Fruit fly (Drosophila melanogaster) whole organism, embryonic: Measurements from ENCODE around the gene Atx-1.

ENCODE experiments used
- ATbp ChIP-seq: fragments of 200-800 bp; sonication (Bioruptor generic); optimal IDR thresholded peaks from 2 replicates; lab custom pipeline; 2017; ENCODE audit warnings: missing biosample characterization, mild to moderate bottlenecking, missing genetic modification characterization, missing genetic modification reagents
- Abd-B ChIP-seq: fragments of 200-800 bp; sonication (Bioruptor generic); optimal IDR thresholded peaks from 2 replicates; lab custom pipeline; 2018; ENCODE audit warnings: missing biosample characterization, mild to moderate bottlenecking, missing genetic modification characterization, moderate library complexity
- Adf1 ChIP-seq: fragments of 200-800 bp; sonication (Bioruptor generic); IDR thresholded peaks from 2 replicates; pipeline ENCODE4 v1.3.6; 2022; ENCODE audit warnings: missing biosample characterization, missing genetic modification characterization
- BtbVII ChIP-seq: fragments of 200-800 bp; sonication (Bioruptor generic); optimal IDR thresholded peaks from 3 replicates; lab custom pipeline; 2017; ENCODE audit warnings: missing biosample characterization, mild to moderate bottlenecking, missing genetic modification characterization
- CG1024 ChIP-seq: fragments of 200-800 bp; sonication (Bioruptor generic); IDR thresholded peaks from 2 replicates; pipeline ENCODE4 v1.3.6; 2022; ENCODE audit warnings: missing biosample characterization, missing genetic modification characterization
- CG10321 ChIP-seq: fragments of 200-800 bp; sonication (Bioruptor generic); IDR thresholded peaks from 2 replicates; pipeline ENCODE4 v1.3.6; 2022; ENCODE audit warnings: missing biosample characterization, missing genetic modification characterization
- CG13287 ChIP-seq: fragments of 200-800 bp; sonication (Bioruptor generic); IDR thresholded peaks from 2 replicates; pipeline ENCODE4 v1.3.6; 2022; ENCODE audit warnings: missing biosample characterization, missing genetic modification characterization; ENCODE audit not compliant: partially characterized antibody
- CG15011 ChIP-seq: fragments of 200-800 bp; sonication (Bioruptor generic); optimal IDR thresholded peaks from 3 replicates; lab custom pipeline; 2018; ENCODE audit warnings: missing biosample characterization, mild to moderate bottlenecking, missing genetic modification characterization
- CG15073 ChIP-seq: fragments of 200-800 bp; sonication (Bioruptor generic); optimal IDR thresholded peaks from 2 replicates; lab custom pipeline; 2016; ENCODE audit warnings: missing biosample characterization, missing genetic modification characterization
- CG15479 ChIP-seq: fragments of 200-800 bp; sonication (Bioruptor generic); optimal IDR thresholded peaks from 3 replicates; lab custom pipeline; 2019; ENCODE audit warnings: missing biosample characterization, mild to moderate bottlenecking, missing genetic modification characterization, moderate library complexity
- CG18011 ChIP-seq: fragments of 200-800 bp; sonication (Bioruptor generic); optimal IDR thresholded peaks from 2 replicates; lab custom pipeline; 2017; ENCODE audit warnings: missing biosample characterization, missing genetic modification characterization, mild to moderate bottlenecking, moderate library complexity, missing genotype
- CG2889 ChIP-seq: fragments of 200-800 bp; sonication (Bioruptor generic); IDR thresholded peaks from 3 replicates; pipeline ENCODE4 v1.3.6; 2022; ENCODE audit warnings: missing biosample characterization, missing genetic modification characterization
- CG3995 ChIP-seq: fragments of 200-800 bp; sonication (Bioruptor generic); optimal IDR thresholded peaks from 3 replicates; lab custom pipeline; 2016; ENCODE audit warnings: missing biosample characterization, missing genetic modification characterization
- CG42726 ChIP-seq: fragments of 200-800 bp; sonication (Bioruptor generic); IDR thresholded peaks from 2 replicates; pipeline ENCODE4 v1.3.6; 2022; ENCODE audit warnings: missing biosample characterization, missing genetic modification characterization; ENCODE audit not compliant: partially characterized antibody
- CG4707 ChIP-seq: fragments of 200-800 bp; sonication (Bioruptor generic); optimal IDR thresholded peaks from 2 replicates; lab custom pipeline; 2018; ENCODE audit warnings: missing biosample characterization, mild to moderate bottlenecking, missing genetic modification characterization, moderate library complexity
- CG5245 ChIP-seq: fragments of 200-800 bp; sonication (Bioruptor generic); optimal IDR thresholded peaks from 3 replicates; lab custom pipeline; 2016; ENCODE audit warnings: missing biosample characterization, missing genetic modification characterization
- CG7928 ChIP-seq: fragments of 200-800 bp; sonication (Bioruptor generic); optimal IDR thresholded peaks from 2 replicates; lab custom pipeline; 2017; ENCODE audit warnings: missing biosample characterization, mild to moderate bottlenecking, missing genetic modification characterization
- CHES-1-like ChIP-seq: fragments of 200-800 bp; sonication (Bioruptor generic); optimal IDR thresholded peaks from 2 replicates; lab custom pipeline; 2016; ENCODE audit warnings: missing biosample characterization, missing genetic modification characterization
- Dek ChIP-seq: fragments of 200-800 bp; sonication (Bioruptor generic); optimal IDR thresholded peaks from 3 replicates; lab custom pipeline; 2019; ENCODE audit warnings: missing biosample characterization, mild to moderate bottlenecking, missing genetic modification characterization, moderate library complexity
- Hey ChIP-seq: fragments of 200-800 bp; sonication (Bioruptor generic); optimal IDR thresholded peaks from 3 replicates; lab custom pipeline; 2018; ENCODE audit warnings: missing biosample characterization, mild to moderate bottlenecking, missing genetic modification characterization
- HmgD ChIP-seq: fragments of 200-800 bp; sonication (Bioruptor generic); optimal IDR thresholded peaks from 3 replicates; lab custom pipeline; 2016; ENCODE audit warnings: missing biosample characterization, missing genetic modification characterization
- Hr78 ChIP-seq, 2 experiments: fragments of 200-800 bp in 1 of 2; fragments of >200 bp in 1 of 2; sonication (Bioruptor generic) in 1 of 2; optimal IDR thresholded peaks; 2 replicates each; lab custom pipeline; 2017 to 2019; ENCODE audit warnings: missing biosample characterization in 2 of 2, missing genetic modification characterization in 2 of 2, mild to moderate bottlenecking in 1 of 2, moderate library complexity in 1 of 2
- Hsf ChIP-seq: fragments of 200-800 bp; sonication (Bioruptor generic); optimal IDR thresholded peaks from 3 replicates; lab custom pipeline; 2016; ENCODE audit warnings: missing biosample characterization, missing genetic modification characterization
- Jarid2 ChIP-seq: fragments of 200-800 bp; sonication (Bioruptor generic); optimal IDR thresholded peaks from 3 replicates; lab custom pipeline; 2017; ENCODE audit warnings: mild to moderate bottlenecking, missing biosample characterization, missing genetic modification reagents, missing genetic modification characterization
- Myb ChIP-seq: fragments of 200-800 bp; sonication (Bioruptor generic); optimal IDR thresholded peaks from 2 replicates; lab custom pipeline; 2016; ENCODE audit warnings: missing biosample characterization, missing genetic modification characterization
- Nf-YA ChIP-seq: fragments of 200-800 bp; sonication (Bioruptor generic); IDR thresholded peaks from 2 replicates; pipeline ENCODE4 v1.3.6; 2022; ENCODE audit warnings: missing biosample characterization, missing genetic modification characterization
- PHDP ChIP-seq: fragments of 200-800 bp; sonication (Bioruptor generic); optimal IDR thresholded peaks from 3 replicates; lab custom pipeline; 2018; ENCODE audit warnings: missing biosample characterization, mild to moderate bottlenecking, missing genetic modification characterization, moderate library complexity
- Side ChIP-seq: fragments of 200-800 bp; sonication (Bioruptor generic); optimal IDR thresholded peaks from 2 replicates; lab custom pipeline; 2016; ENCODE audit warnings: missing biosample characterization, missing genetic modification characterization
- Sox102F ChIP-seq: fragments of 200-800 bp; sonication (Bioruptor generic); optimal IDR thresholded peaks from 2 replicates; lab custom pipeline; 2018; ENCODE audit warnings: missing biosample characterization, mild to moderate bottlenecking, missing genetic modification characterization, moderate library complexity
- Taf1 ChIP-seq: fragments of 200-800 bp; sonication (Bioruptor generic); IDR thresholded peaks from 2 replicates; pipeline ENCODE4 v1.3.6; 2022; ENCODE audit warnings: missing biosample characterization, missing genetic modification characterization
- Usf ChIP-seq: fragments of 200-800 bp; sonication (Bioruptor generic); optimal IDR thresholded peaks from 2 replicates; lab custom pipeline; 2017; ENCODE audit warnings: missing genotype, missing biosample characterization, missing genetic modification characterization
- al ChIP-seq: fragments of 200-800 bp; sonication (Bioruptor generic); IDR thresholded peaks from 2 replicates; pipeline ENCODE4 v1.3.6; 2022; ENCODE audit warnings: missing biosample characterization, missing genetic modification characterization
- amos ChIP-seq: fragments of 200-800 bp; sonication (Bioruptor generic); IDR thresholded peaks from 2 replicates; pipeline ENCODE4 v1.3.6; 2022; ENCODE audit warnings: missing biosample characterization, missing genetic modification characterization; ENCODE audit not compliant: partially characterized antibody
- bbx ChIP-seq: fragments of 200-800 bp; sonication (Bioruptor generic); IDR thresholded peaks from 2 replicates; pipeline ENCODE4 v1.3.6; 2022; ENCODE audit warnings: missing biosample characterization, missing genetic modification characterization; ENCODE audit not compliant: partially characterized antibody
- bigmax ChIP-seq: fragments of 200-800 bp; sonication (Bioruptor generic); optimal IDR thresholded peaks from 2 replicates; lab custom pipeline; 2018; ENCODE audit warnings: missing biosample characterization, mild to moderate bottlenecking, missing genetic modification characterization
- ci ChIP-seq: fragments of 200-800 bp; sonication (Bioruptor generic); IDR thresholded peaks from 3 replicates; pipeline ENCODE4 v1.3.6; 2022; ENCODE audit warnings: missing biosample characterization, missing genetic modification characterization
- dmrt99B ChIP-seq: fragments of 200-800 bp; sonication (Bioruptor generic); optimal IDR thresholded peaks from 2 replicates; lab custom pipeline; 2018; ENCODE audit warnings: missing biosample characterization, mild to moderate bottlenecking, missing genetic modification characterization, moderate library complexity
- gem ChIP-seq: fragments of 200-800 bp; sonication (Bioruptor generic); optimal IDR thresholded peaks from 2 replicates; lab custom pipeline; 2019; ENCODE audit warnings: missing biosample characterization, mild to moderate bottlenecking, missing genetic modification characterization, moderate library complexity
- gro ChIP-seq: fragments of 200-800 bp; sonication (Bioruptor generic); optimal IDR thresholded peaks from 2 replicates; lab custom pipeline; 2016; ENCODE audit warnings: missing biosample characterization, missing genetic modification characterization
- gsb-n ChIP-seq: fragments of 200-800 bp; sonication (Bioruptor generic); optimal IDR thresholded peaks from 3 replicates; lab custom pipeline; 2018; ENCODE audit warnings: missing biosample characterization, mild to moderate bottlenecking, missing genetic modification characterization
- jumu ChIP-seq: fragments of 200-800 bp; sonication (Bioruptor generic); optimal IDR thresholded peaks from 3 replicates; lab custom pipeline; 2016; ENCODE audit warnings: missing biosample characterization, missing genetic modification characterization
- maf-S ChIP-seq: fragments of 200-800 bp; sonication (Bioruptor generic); optimal IDR thresholded peaks from 2 replicates; lab custom pipeline; 2016; ENCODE audit warnings: missing biosample characterization, missing genetic modification characterization
- rib ChIP-seq: fragments of 200-800 bp; sonication (Bioruptor generic); IDR thresholded peaks from 2 replicates; pipeline ENCODE4 v1.3.6; 2022; ENCODE audit warnings: missing biosample characterization, missing genetic modification characterization
- row ChIP-seq: fragments of 200-800 bp; sonication (Bioruptor generic); IDR thresholded peaks from 3 replicates; pipeline ENCODE4 v1.3.6; 2022; ENCODE audit warnings: missing biosample characterization, missing genetic modification characterization
- sisA ChIP-seq: fragments of 200-800 bp; sonication (Bioruptor generic); IDR thresholded peaks from 2 replicates; pipeline ENCODE4 v1.3.6; 2022; ENCODE audit warnings: missing biosample characterization, missing genetic modification characterization
- sna ChIP-seq: fragments of 200-800 bp; sonication (Bioruptor generic); IDR thresholded peaks from 2 replicates; pipeline ENCODE4 v1.3.6; 2022; ENCODE audit warnings: missing biosample characterization, missing genetic modification characterization; ENCODE audit not compliant: partially characterized antibody
- tll ChIP-seq, 2 experiments: fragments of 200-800 bp in 1 of 2; fragments of >200 bp in 1 of 2; sonication (Bioruptor generic) in 1 of 2; optimal IDR thresholded peaks; 2 replicates each; lab custom pipeline; 2017 to 2019; ENCODE audit warnings: missing biosample characterization in 2 of 2, missing genetic modification characterization in 2 of 2, mild to moderate bottlenecking in 1 of 2, moderate library complexity in 1 of 2
- zf30C ChIP-seq: fragments of 200-800 bp; sonication (Bioruptor generic); optimal IDR thresholded peaks from 3 replicates; lab custom pipeline; 2018; ENCODE audit warnings: missing biosample characterization, mild to moderate bottlenecking, missing genetic modification characterization

Gene Atx-1

dm6 chrX:6849178-6849956 lies 26.4 kb downstream of the Atx-1 start, which contains the start of the genes Cht11 and CG4558 (continued):
- TF ChIP-seq dmrt99B (tag; lab: Kevin White, UChicago): peak; percentile 80
- TF ChIP-seq rib: peak; percentile 57; the same call in 1 of the 2 replicates
- TF ChIP-seq Taf1 (GFP tag; lab: Robert Waterston, UW): peak; percentile 72
- peak; percentile 92 for TF ChIP-seq gem (tag; lab: Kevin White, UChicago)
- peak; percentile 80 for TF ChIP-seq Dek (tag; lab: Kevin White, UChicago)
- TF ChIP-seq Sox102F (GFP tag; lab: Kevin White, UChicago): peak; percentile 85
- TF ChIP-seq jumu: peak; percentile 64
- TF ChIP-seq sisA (GFP tag; lab: Robert Waterston, UW): peak; percentile 87
- peak; percentile 82 for TF ChIP-seq Hsf (GFP tag; lab: Kevin White, UChicago)
- TF ChIP-seq HmgD: no peak
- 0 out of 2 replicates have a peak, but pooled peaks have one; percentile 14 for TF ChIP-seq sna (GFP tag; lab: Robert Waterston, UW)
- peak; percentile 96 for TF ChIP-seq CG7928 (GFP tag; lab: Kevin White, UChicago)
- peak; percentile 8 for TF ChIP-seq Jarid2 (GFP tag; lab: Kevin White, UChicago)
- TF ChIP-seq PHDP (tag; lab: Kevin White, UChicago): peak; percentile 80
- TF ChIP-seq CHES-1-like (GFP tag; lab: Kevin White, UChicago): peak; percentile 32
- peak; percentile 83 for TF ChIP-seq ci (GFP tag; lab: Robert Waterston, UW)
- TF ChIP-seq zf30C: no peak
- peak; percentile 76 for TF ChIP-seq CG2889 (GFP tag; lab: Robert Waterston, UW)
- TF ChIP-seq bbx (GFP tag; lab: Robert Waterston, UW): peak; percentile 50; the same call in 1 of the 2 replicates
- peak; percentile 70 for TF ChIP-seq CG13287 (GFP tag; lab: Robert Waterston, UW)
- peak; percentile 27 for TF ChIP-seq CG15011 (GFP tag; lab: Kevin White, UChicago)
- TF ChIP-seq Adf1 (GFP tag; lab: Robert Waterston, UW): peak; percentile 52
- TF ChIP-seq CG10321 (GFP tag; lab: Robert Waterston, UW): 0 out of 2 replicates have a peak, but pooled peaks have one; percentile 52
- TF ChIP-seq CG18011 (GFP tag; lab: Kevin White, UChicago): peak; percentile 51
- TF ChIP-seq Hey (tag; lab: Kevin White, UChicago): no peak
- TF ChIP-seq CG5245: peak; percentile 46
- no peak for TF ChIP-seq bigmax (GFP tag; lab: Kevin White, UChicago)
- no peak for TF ChIP-seq CG15073 (GFP tag; lab: Kevin White, UChicago)
- peak; percentile 49 for TF ChIP-seq CG1024 (GFP tag; lab: Robert Waterston, UW)
- TF ChIP-seq CG3995 (GFP tag; lab: Kevin White, UChicago): peak; percentile 66
- peak; percentile 49 for TF ChIP-seq gro (GFP tag; lab: Kevin White, UChicago)
- TF ChIP-seq Abd-B (GFP tag; lab: Kevin White, UChicago): peak; percentile 82
- no peak for TF ChIP-seq CG42726 (GFP tag; lab: Robert Waterston, UW)
- TF ChIP-seq gsb-n: peak; percentile 68
- TF ChIP-seq Nf-YA (GFP tag; lab: Robert Waterston, UW): no peak
- TF ChIP-seq Myb (GFP tag; lab: Kevin White, UChicago): peak; percentile 2
- TF ChIP-seq Hr78 (GFP tag; optimal IDR thresholded peaks at IDR 0.05; lab: Kevin White, UChicago): no peak
- no peak for TF ChIP-seq tll (GFP tag; optimal IDR thresholded peaks at IDR 0.05; lab: Kevin White, UChicago)
- peak; percentile 16 for TF ChIP-seq Side (GFP tag; lab: Kevin White, UChicago)
- peak; percentile 96 for TF ChIP-seq row (GFP tag; lab: Robert Waterston, UW)
- TF ChIP-seq amos (GFP tag; lab: Robert Waterston, UW): peak; percentile 50; the same call in 1 of the 2 replicates
- TF ChIP-seq CG4707 (GFP tag; lab: Kevin White, UChicago): peak; percentile 20
- no peak for TF ChIP-seq CG15479
- peak; percentile 77 for TF ChIP-seq al (GFP tag; lab: Robert Waterston, UW)
- peak; percentile 71 for TF ChIP-seq BtbVII (GFP tag; lab: Kevin White, UChicago)
- peak; percentile 60 for TF ChIP-seq Usf (GFP tag; lab: Kevin White, UChicago)
- peak; percentile 34 for TF ChIP-seq ATbp (GFP tag; lab: Kevin White, UChicago)
- TF ChIP-seq maf-S (GFP tag; lab: Kevin White, UChicago): no peak
